Worm (Caenorhabditis elegans): ENCODE measurements around the gene R11G1.7.

- TF ChIP-seq W03F9.2 (tag; optimal IDR thresholded peaks at IDR 0.05) (no peak), dao-5 (tag; optimal IDR thresholded peaks at IDR 0.05) (no peak), him-1 (tag; optimal IDR thresholded peaks at IDR 0.05) (no peak)
Measured at ce11 chrX:3689155-3689719, 33.2 kb downstream of the R11G1.7 start, which contains the start of gene tag-278.

Data from whole organism, L4/young adult.